Worm (Caenorhabditis elegans): ENCODE data around the gene ins-12.

Gene ins-12

ce11 chrII:5553531-5553930, 886 bp upstream of the ins-12 start:
- TF ChIP-seq elt-2 (tag; optimal IDR thresholded peaks at IDR 0.05) (peak; percentile 98), nhr-20 (tag; optimal IDR thresholded peaks at IDR 0.05) (peak; percentile 4), dpl-1 (GFP tag; optimal IDR thresholded peaks at IDR 0.05) (no peak), lin-35 (GFP tag; optimal IDR thresholded peaks at IDR 0.05) (peak in 1 of 2 experiments; percentile 30), pag-3 (tag; optimal IDR thresholded peaks at IDR 0.05; ENCODE audit: borderline replicate concordance, insufficient read depth) (no peak), nhr-28 (tag; optimal IDR thresholded peaks at IDR 0.05) (no peak), nhr-90 (tag; optimal IDR thresholded peaks at IDR 0.05; ENCODE audit: poor library complexity) (peak; percentile 10), hlh-17 (GFP tag; optimal IDR thresholded peaks at IDR 0.05; ENCODE audit: borderline replicate concordance) (no peak), ets-5 (GFP tag; IDR thresholded peaks at IDR 0.05) (no peak), nhr-237 (tag; optimal IDR thresholded peaks at IDR 0.05) (no peak), nhr-71 (tag; optimal IDR thresholded peaks at IDR 0.05) (peak; percentile 18), rnt-1 (tag; optimal IDR thresholded peaks at IDR 0.05) (no peak), pqm-1 (tag; optimal IDR thresholded peaks at IDR 0.05) (peak; percentile 31), skn-1 (tag; optimal IDR thresholded peaks at IDR 0.05) (no peak)

- no peak for TF ChIP-seq ceh-82 (tag; optimal IDR thresholded peaks at IDR 0.05)
- TF ChIP-seq ces-1 (GFP tag; optimal IDR thresholded peaks at IDR 0.05): no peak
- TF ChIP-seq vab-15 (tag; optimal IDR thresholded peaks at IDR 0.05): no peak
- TF ChIP-seq tbx-2 (tag; optimal IDR thresholded peaks at IDR 0.05): no peak
Observed at ce11 chrII:5554788-5555187, 371 bp downstream of the ins-12 start.

- TF ChIP-seq alr-1 (tag; optimal IDR thresholded peaks at IDR 0.05; ENCODE audit: borderline replicate concordance) (no peak), elt-2 (tag; optimal IDR thresholded peaks at IDR 0.05) (peak; percentile 66), hlh-17 (GFP tag; optimal IDR thresholded peaks at IDR 0.05; ENCODE audit: borderline replicate concordance) (no peak), sptf-1 (tag; optimal IDR thresholded peaks at IDR 0.05) (no peak), pag-3 (tag; optimal IDR thresholded peaks at IDR 0.05; ENCODE audit: borderline replicate concordance, insufficient read depth) (no peak), efl-1 (optimal IDR thresholded peaks at IDR 0.05) (no peak), efl-1 (GFP tag; optimal IDR thresholded peaks at IDR 0.05 in 1 of 2) (peak in 1 of 2 experiments; percentile 76), swsn-7 (tag; optimal IDR thresholded peaks at IDR 0.05) (no peak), elt-3 (tag; optimal IDR thresholded peaks at IDR 0.05) (no peak), lin-39 (tag; optimal IDR thresholded peaks at IDR 0.05) (no peak), mef-2 (tag; optimal IDR thresholded peaks at IDR 0.05) (no peak)
Observed at ce11 chrII:5555522-5555921, 1.1 kb downstream of the ins-12 start.

DNA sequence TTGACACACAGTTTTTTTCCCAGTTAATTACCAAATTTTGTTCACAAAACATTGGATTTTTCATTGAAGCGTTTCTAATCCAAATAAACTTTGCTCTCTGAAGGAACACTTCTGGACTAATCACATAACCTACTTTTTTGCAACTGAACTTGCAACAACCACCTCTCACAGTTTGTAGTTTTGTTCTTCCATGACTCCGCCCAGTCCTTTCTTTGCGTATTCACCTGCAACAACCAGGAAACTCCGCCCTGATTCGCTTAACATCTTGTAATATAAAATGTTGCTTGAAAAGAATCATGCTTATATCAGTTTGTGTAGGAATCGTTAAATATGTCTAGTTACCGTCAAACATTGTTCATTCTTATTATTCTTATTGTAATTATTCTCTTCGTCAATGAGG, 2.0 kb downstream of the ins-12 start, which contains the start of gene ins-11:
Gene ins-11, plus strand, starts transcription at position 301 of the 400 bp plus-strand sequence.
- TF ChIP-seq ces-1 (GFP tag; optimal IDR thresholded peaks at IDR 0.05) (no peak), pag-3 (tag; optimal IDR thresholded peaks at IDR 0.05; ENCODE audit: borderline replicate concordance, insufficient read depth) (no peak), jun-1 (tag; optimal IDR thresholded peaks at IDR 0.05) (no peak), fkh-8 (tag; optimal IDR thresholded peaks at IDR 0.05) (no peak), ceh-82 (tag; optimal IDR thresholded peaks at IDR 0.05) (no peak), dsc-1 (tag; optimal IDR thresholded peaks at IDR 0.05) (no peak), hpl-2 (GFP tag; optimal IDR thresholded peaks at IDR 0.05) (no peak), egl-13 (tag; optimal IDR thresholded peaks at IDR 0.05) (no peak), ceh-90 (tag; optimal IDR thresholded peaks at IDR 0.05) (no peak)

DNA sequence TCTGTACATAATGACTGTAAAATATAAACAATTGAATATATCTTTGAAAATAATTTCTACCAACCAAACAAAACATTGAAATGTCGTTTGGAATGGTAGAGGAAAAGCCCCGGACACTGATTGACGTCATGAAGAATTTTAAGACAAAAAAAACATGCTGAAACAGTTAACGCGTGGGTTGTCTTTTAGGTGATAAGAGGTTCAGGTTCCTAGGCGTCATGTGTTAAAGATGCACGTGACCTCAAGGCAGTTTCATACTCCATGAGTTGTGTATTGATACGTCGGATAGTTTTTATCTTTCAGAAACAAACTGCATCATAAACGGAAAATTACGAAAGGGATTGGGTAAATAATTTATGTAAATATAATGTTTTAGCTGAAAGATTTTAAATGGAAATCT, 2.7 kb downstream of the ins-12 start:
- TF ChIP-seq ceh-82 (tag; optimal IDR thresholded peaks at IDR 0.05): no peak
- TF ChIP-seq snpc-4 (tag; optimal IDR thresholded peaks at IDR 0.05): no peak
- no peak for TF ChIP-seq nhr-237 (tag; optimal IDR thresholded peaks at IDR 0.05)
- no peak for TF ChIP-seq C34B4.2 (tag; optimal IDR thresholded peaks at IDR 0.05)
- TF ChIP-seq lin-35 (GFP tag; optimal IDR thresholded peaks at IDR 0.05): peak in 1 of 2 experiments; percentile 57
- TF ChIP-seq unc-130 (tag; optimal IDR thresholded peaks at IDR 0.05): no peak
- no peak for TF ChIP-seq snu-23 (GFP tag; optimal IDR thresholded peaks at IDR 0.05)
- TF ChIP-seq elt-2 (tag; optimal IDR thresholded peaks at IDR 0.05): peak; percentile 99
- TF ChIP-seq irx-1 (tag; optimal IDR thresholded peaks at IDR 0.05): no peak
- TF ChIP-seq hlh-17 (GFP tag; optimal IDR thresholded peaks at IDR 0.05; ENCODE audit: borderline replicate concordance): no peak
- no peak for TF ChIP-seq ets-5 (GFP tag; IDR thresholded peaks at IDR 0.05)
- TF ChIP-seq lin-14 (GFP tag; optimal IDR thresholded peaks at IDR 0.05): no peak
- TF ChIP-seq unc-30 (tag; optimal IDR thresholded peaks at IDR 0.05): no peak
- TF ChIP-seq nhr-20 (tag; optimal IDR thresholded peaks at IDR 0.05): peak; percentile 21
- no peak for TF ChIP-seq unc-86 (tag; optimal IDR thresholded peaks at IDR 0.05)
- no peak for TF ChIP-seq blmp-1 (tag; optimal IDR thresholded peaks at IDR 0.05)
- no peak for TF ChIP-seq swsn-7 (tag; optimal IDR thresholded peaks at IDR 0.05)
- TF ChIP-seq zag-1 (tag; optimal IDR thresholded peaks at IDR 0.05): no peak
- TF ChIP-seq mdl-1 (tag; optimal IDR thresholded peaks at IDR 0.05): peak in 1 of 2 experiments; percentile 22
- no peak for TF ChIP-seq ces-1 (GFP tag; optimal IDR thresholded peaks at IDR 0.05)
- no peak for TF ChIP-seq aha-1 (tag; optimal IDR thresholded peaks at IDR 0.05)

Data from whole organism, L1 larva.